Worm (Caenorhabditis elegans) whole organism, late embryonic: ENCODE measurements around the gene acer-1.
"Not testable (repeated sequence)": the region's sequence is repeated elsewhere in the genome, so short reads cannot be mapped to it uniquely, and the experiment has no call there.

Experiments
- C38D4.7 ChIP-seq: fragments of 200-800 bp; sonication (Bioruptor generic); optimal IDR thresholded peaks from 2 replicates; lab custom pipeline; 2018; ENCODE audit warnings: mild to moderate bottlenecking, missing genetic modification characterization, moderate library complexity, missing compliant biosample characterization
- K02D7.2 ChIP-seq: sonication (generic microtip); optimal IDR thresholded peaks from 2 replicates; lab custom pipeline; 2017; ENCODE audit warnings: mild to moderate bottlenecking, missing genetic modification characterization, missing compliant biosample characterization
- K09A11.1 ChIP-seq: sonication (generic microtip); optimal IDR thresholded peaks from 2 replicates; lab custom pipeline; 2017; ENCODE audit warnings: antibody characterized with exemption, mild to moderate bottlenecking, missing genetic modification characterization, missing compliant biosample characterization; ENCODE audit not compliant: insufficient read depth
- Y22D7AL.16 ChIP-seq: sonication (generic microtip); optimal IDR thresholded peaks from 2 replicates; lab custom pipeline; 2016; ENCODE audit warnings: missing genetic modification characterization, missing compliant biosample characterization
- ahr-1 ChIP-seq: sonication (generic microtip); optimal IDR thresholded peaks from 2 replicates; lab custom pipeline; 2016; ENCODE audit warnings: missing genetic modification characterization, missing compliant biosample characterization
- ceh-14 ChIP-seq: sonication (generic microtip); optimal IDR thresholded peaks from 2 replicates; lab custom pipeline; 2016; ENCODE audit warnings: missing genotype, missing genetic modification characterization, missing compliant biosample characterization
- ceh-18 ChIP-seq: sonication (generic microtip); optimal IDR thresholded peaks from 2 replicates; lab custom pipeline; 2016; ENCODE audit warnings: missing genetic modification characterization, missing compliant biosample characterization
- ceh-19 ChIP-seq: fragments of 200-800 bp; sonication (Bioruptor generic); optimal IDR thresholded peaks from 2 replicates; lab custom pipeline; 2018; ENCODE audit warnings: mild to moderate bottlenecking, missing genetic modification characterization, missing compliant biosample characterization
- ceh-2 ChIP-seq: sonication (generic microtip); optimal IDR thresholded peaks from 2 replicates; lab custom pipeline; 2016; ENCODE audit warnings: missing genotype, missing genetic modification characterization, missing compliant biosample characterization
- ceh-22 ChIP-seq: sonication (generic microtip); optimal IDR thresholded peaks from 2 replicates; lab custom pipeline; 2017; ENCODE audit warnings: missing biosample characterization, missing genetic modification characterization
- ceh-31 ChIP-seq: sonication (generic microtip); optimal IDR thresholded peaks from 2 replicates; lab custom pipeline; 2016; ENCODE audit warnings: missing genetic modification characterization, missing compliant biosample characterization
- ceh-34 ChIP-seq: sonication (generic microtip); optimal IDR thresholded peaks from 2 replicates; lab custom pipeline; 2016; ENCODE audit warnings: mild to moderate bottlenecking, missing genetic modification characterization, missing compliant biosample characterization
- ceh-9 ChIP-seq: sonication (generic microtip); optimal IDR thresholded peaks from 2 replicates; lab custom pipeline; 2016; ENCODE audit warnings: mild to moderate bottlenecking, missing genetic modification characterization, inconsistent platforms, missing compliant biosample characterization
- che-1 ChIP-seq: sonication (generic microtip); optimal IDR thresholded peaks from 2 replicates; lab custom pipeline; 2016; ENCODE audit warnings: mild to moderate bottlenecking, missing genetic modification characterization, missing compliant biosample characterization
- dve-1 ChIP-seq: sonication (generic microtip); optimal IDR thresholded peaks from 2 replicates; lab custom pipeline; 2017; ENCODE audit warnings: antibody characterized with exemption, mild to moderate bottlenecking, missing genetic modification characterization, missing compliant biosample characterization
- elt-2 ChIP-seq: sonication (generic microtip); optimal IDR thresholded peaks from 2 replicates; lab custom pipeline; 2016; ENCODE audit warnings: missing genetic modification reagents, missing genetic modification characterization, missing compliant biosample characterization
- elt-4 ChIP-seq: sonication (generic microtip); optimal IDR thresholded peaks from 2 replicates; lab custom pipeline; 2016; ENCODE audit warnings: missing genetic modification characterization, missing compliant biosample characterization
- fkh-10 ChIP-seq: fragments of 150-350 bp; optimal IDR thresholded peaks from 2 replicates; lab custom pipeline; 2014; ENCODE audit warnings: missing biosample characterization, missing genetic modification reagents, missing genetic modification characterization
- fkh-6 ChIP-seq: sonication (generic microtip); optimal IDR thresholded peaks from 2 replicates; lab custom pipeline; 2016; ENCODE audit warnings: missing genetic modification characterization, missing compliant biosample characterization
- gmeb-2 ChIP-seq: sonication (generic microtip); optimal IDR thresholded peaks from 2 replicates; lab custom pipeline; 2016; ENCODE audit warnings: missing genetic modification characterization, inconsistent platforms, missing compliant biosample characterization
- hlh-13 ChIP-seq: fragments of 200-800 bp; sonication (Bioruptor generic); optimal IDR thresholded peaks from 2 replicates; lab custom pipeline; 2018; ENCODE audit warnings: mild to moderate bottlenecking, missing genetic modification characterization, missing compliant biosample characterization
- hlh-30 ChIP-seq: sonication (generic microtip); optimal IDR thresholded peaks from 2 replicates; lab custom pipeline; 2017; ENCODE audit warnings: antibody characterized with exemption, missing genetic modification characterization, missing compliant biosample characterization; ENCODE audit not compliant: insufficient read depth
- madf-2 ChIP-seq: sonication (generic microtip); optimal IDR thresholded peaks from 2 replicates; lab custom pipeline; 2017; ENCODE audit warnings: missing genetic modification characterization, missing compliant biosample characterization
- nfya-1 ChIP-seq: sonication (generic microtip); optimal IDR thresholded peaks from 2 replicates; lab custom pipeline; 2017; ENCODE audit warnings: missing genetic modification characterization, mild to moderate bottlenecking, missing compliant biosample characterization, antibody characterized with exemption, moderate library complexity
- pax-1 ChIP-seq: fragments of 150-350 bp; optimal IDR thresholded peaks from 2 replicates; lab custom pipeline; 2014; ENCODE audit warnings: missing biosample characterization, missing genetic modification characterization
- pha-2 ChIP-seq: sonication (generic microtip); optimal IDR thresholded peaks from 2 replicates; lab custom pipeline; 2017; ENCODE audit warnings: mild to moderate bottlenecking, missing genetic modification characterization, missing compliant biosample characterization
- pha-4 ChIP-seq: fragments of 150-350 bp; optimal IDR thresholded peaks from 2 replicates; lab custom pipeline; 2018; ENCODE audit warnings: missing biosample characterization, missing genetic modification reagents, missing genetic modification characterization
- ref-2 ChIP-seq: sonication (generic microtip); optimal IDR thresholded peaks from 2 replicates; lab custom pipeline; 2016; ENCODE audit warnings: missing genetic modification characterization, missing compliant biosample characterization
- sox-2 ChIP-seq: fragments of 200-800 bp; sonication (Bioruptor generic); IDR thresholded peaks from 2 replicates; pipeline ENCODE4 v1.3.6; 2022; ENCODE audit warnings: missing genetic modification reagents, missing genetic modification characterization, missing compliant biosample characterization
- sox-4 ChIP-seq: sonication (generic microtip); optimal IDR thresholded peaks from 2 replicates; lab custom pipeline; 2017; ENCODE audit warnings: mild to moderate bottlenecking, missing genetic modification characterization, inconsistent platforms, missing compliant biosample characterization
- syd-9 ChIP-seq: sonication (generic microtip); optimal IDR thresholded peaks from 2 replicates; lab custom pipeline; 2016; ENCODE audit warnings: mild to moderate bottlenecking, missing genetic modification characterization, moderate library complexity, missing compliant biosample characterization
- tbx-7 ChIP-seq: sonication (generic microtip); optimal IDR thresholded peaks from 2 replicates; lab custom pipeline; 2016; ENCODE audit warnings: missing genotype, missing genetic modification characterization, missing compliant biosample characterization
- ttx-3 ChIP-seq: sonication (generic microtip); optimal IDR thresholded peaks from 2 replicates; lab custom pipeline; 2016; ENCODE audit warnings: missing genetic modification reagents, missing genetic modification characterization, missing compliant biosample characterization
- unc-3 ChIP-seq, 2 experiments: fragments of 200-800 bp in 1 of 2; sonication (Bioruptor generic) in 1 of 2; sonication (generic microtip) in 1 of 2; conservative IDR thresholded peaks in 1 of 2; optimal IDR thresholded peaks in 1 of 2; 2 replicates each; pipeline versions ENCODE4 v1.3.6 to Lab custom; 2016 to 2022; ENCODE audit warnings: missing compliant biosample characterization in 2 of 2, missing genetic modification characterization in 2 of 2, missing genetic modification reagents in 1 of 2
- unc-42 ChIP-seq: sonication (generic microtip); optimal IDR thresholded peaks from 2 replicates; lab custom pipeline; 2016; ENCODE audit warnings: missing genotype, missing genetic modification characterization, missing compliant biosample characterization
- unc-55 ChIP-seq: sonication (generic microtip); optimal IDR thresholded peaks from 2 replicates; lab custom pipeline; 2017; ENCODE audit warnings: missing biosample characterization, missing genetic modification reagents, missing genetic modification characterization
- unc-86 ChIP-seq: sonication (generic microtip); optimal IDR thresholded peaks from 2 replicates; lab custom pipeline; 2016; ENCODE audit warnings: missing genetic modification characterization, missing compliant biosample characterization

The acer-1 gene

ce11 chrII:6913309-6913708 lies 23.1 kb upstream of the acer-1 start, which contains the start of gene cyn-10 (continued):
- TF ChIP-seq unc-42 = peak; percentile 59
- TF ChIP-seq ceh-19 = peak; percentile 5
- no peak for TF ChIP-seq pax-1 (tag; lab: Kevin White, UChicago)
- TF ChIP-seq unc-55 (GFP tag; lab: Kevin White, UChicago) = no peak
- no peak for TF ChIP-seq C38D4.7 (GFP tag; lab: Kevin White, UChicago)
- TF ChIP-seq hlh-13 = peak; percentile 44
- no peak for TF ChIP-seq elt-4
- TF ChIP-seq tbx-7 = peak; percentile 98
- TF ChIP-seq dve-1 (tag; lab: Kevin White, UChicago) = no peak
- TF ChIP-seq fkh-6 (tag; lab: Kevin White, UChicago) = peak; percentile 55
- TF ChIP-seq nfya-1 (tag; lab: Kevin White, UChicago) = no peak
- no peak for TF ChIP-seq K02D7.2 (tag; lab: Kevin White, UChicago)
- TF ChIP-seq ceh-14 = peak; percentile 80
- TF ChIP-seq Y22D7AL.16 = no peak
- peak; percentile 61 for TF ChIP-seq elt-2 (tag; lab: Kevin White, UChicago)
- TF ChIP-seq ceh-34 (tag; lab: Kevin White, UChicago) = peak; percentile 47

DNA sequence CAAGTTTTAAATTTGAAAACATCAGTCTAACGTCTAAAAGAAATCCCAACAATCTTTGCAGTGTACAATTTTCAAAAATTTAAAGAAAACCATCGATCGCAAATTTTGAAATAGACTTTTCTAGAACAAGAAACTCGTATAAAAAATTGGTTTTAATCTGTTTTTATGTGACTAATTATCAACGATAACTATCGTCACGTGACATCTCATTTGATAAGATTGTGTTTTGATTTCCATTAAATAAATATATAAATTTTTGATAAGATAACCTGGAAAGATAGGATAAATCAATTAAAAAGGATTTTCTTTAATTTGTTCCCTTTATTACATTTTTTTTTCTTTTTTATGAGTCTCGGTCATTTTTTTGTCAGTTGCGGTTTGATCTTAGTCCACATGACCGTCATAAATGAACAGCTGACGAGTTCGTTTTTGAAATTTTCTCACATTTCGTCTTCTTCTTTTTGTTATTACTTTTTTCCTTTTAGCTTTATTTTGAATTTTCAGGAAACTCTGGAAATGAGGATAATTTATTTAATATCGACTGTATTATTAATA lies 19.4 kb upstream of the acer-1 start, which contains the start of gene asm-1:
asm-1 (plus strand) TSS at position 505 of the 555 bp plus-strand sequence.
- TF ChIP-seq elt-2 (tag; lab: Kevin White, UChicago) (peak; percentile 62), ceh-19 (no peak), hlh-30 (tag; lab: Kevin White, UChicago) (no peak), gmeb-2 (tag; lab: Kevin White, UChicago) (no peak)

- TF ChIP-seq Y22D7AL.16 = no peak
Observed at ce11 chrII:6908689-6909088, 18.5 kb upstream of the acer-1 start.

DNA sequence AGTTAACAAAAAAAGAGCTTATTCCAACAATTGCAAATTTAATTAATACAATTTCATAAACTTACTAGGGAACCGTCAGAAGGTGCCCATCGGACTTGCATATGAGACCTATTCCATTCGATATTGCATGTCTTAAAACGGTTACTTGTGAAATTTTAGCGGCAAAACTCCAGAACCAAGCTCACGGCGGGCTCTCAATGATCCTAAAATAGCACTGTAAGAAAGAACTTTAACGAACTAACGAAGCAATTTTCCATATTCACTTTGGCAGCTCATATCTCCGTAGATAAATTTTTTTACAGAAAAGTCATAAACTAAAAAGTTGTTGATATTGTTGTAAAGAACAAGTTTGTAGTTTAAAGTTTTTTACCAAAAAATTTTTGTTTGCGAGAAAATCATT lies 17.5 kb upstream of the acer-1 start, which contains the start of gene B0252.3:
B0252.3 (minus strand) TSS at position 101 of the 400 bp plus-strand sequence.
- TF ChIP-seq sox-4 (tag; lab: Kevin White, UChicago); pha-2; elt-4: not testable (repeated sequence)
- TF ChIP-seq, all 69 proteins: peak for 0; not testable (repeated sequence) for 69

ce11 chrII:6901795-6902194 lies 11.6 kb upstream of the acer-1 start, which contains the start of gene psmd-9:
Gene psmd-9 (plus strand): TSS chrII:6902095.
- TF ChIP-seq sox-2 (GFP tag; lab: Robert Waterston, UW) (no peak), ttx-3 (tag; lab: Kevin White, UChicago) (no peak), ceh-2 (tag; lab: Kevin White, UChicago) (no peak), dve-1 (tag; lab: Kevin White, UChicago) (no peak), unc-86 (tag; lab: Kevin White, UChicago) (no peak), ceh-31 (tag; lab: Kevin White, UChicago) (no peak), syd-9 (no peak), madf-2 (no peak), ceh-18 (no peak), pha-4 (tag; lab: Kevin White, UChicago) (no peak)

ce11 chrII:6900708-6901107 lies 10.5 kb upstream of the acer-1 start:
- TF ChIP-seq pha-4 (tag; lab: Kevin White, UChicago) (no peak), Y22D7AL.16 (no peak), unc-55 (GFP tag; lab: Kevin White, UChicago) (no peak), unc-3 (GFP tag; conservative IDR thresholded peaks at IDR 0.05; lab: Robert Waterston, UW) (no peak), unc-3 (tag; optimal IDR thresholded peaks at IDR 0.05; lab: Kevin White, UChicago) (no peak), ahr-1 (no peak), che-1 (tag; lab: Kevin White, UChicago) (no peak), ceh-22 (tag; lab: Kevin White, UChicago) (no peak), K09A11.1 (tag; lab: Kevin White, UChicago) (no peak), fkh-10 (GFP tag; lab: Kevin White, UChicago) (no peak), ref-2 (tag; lab: Kevin White, UChicago) (no peak), ceh-9 (tag; lab: Kevin White, UChicago) (no peak)
